Fruit fly (Drosophila melanogaster): Measurements from ENCODE around the gene CG14718.

dm6 chr3R:11721593-11721992 is 21.2 kb downstream of the CG14718 start, which contains the start of gene CG12594:
- no peak for TF ChIP-seq svp (GFP tag)
- TF ChIP-seq Ets21C (GFP tag; optimal IDR thresholded peaks at IDR 0.05), result no peak
- TF ChIP-seq Blimp-1 (GFP tag; optimal IDR thresholded peaks at IDR 0.05), result no peak
- TF ChIP-seq CG8319 (GFP tag; optimal IDR thresholded peaks at IDR 0.05), result no peak
- no peak for TF ChIP-seq CG32006 (GFP tag; optimal IDR thresholded peaks at IDR 0.05)
- no peak for TF ChIP-seq fkh (GFP tag; optimal IDR thresholded peaks at IDR 0.05)
- TF ChIP-seq CG9139 (GFP tag; optimal IDR thresholded peaks at IDR 0.05), result no peak

Measured in whole organism, prepupa.